Fruit fly (Drosophila melanogaster) whole organism, embryonic: ENCODE results near the gene MESK4.
A peak's percentile ranks its signal among the peaks of the same experiment; 100 is the strongest.

Experiments used
- Antp ChIP-seq: fragments of 200-800 bp; sonication (Bioruptor generic); optimal IDR thresholded peaks from 3 replicates; lab custom pipeline; 2016; ENCODE audit warnings: missing biosample characterization, missing genetic modification characterization
- B-H2 ChIP-seq: fragments of 200-800 bp; sonication (Bioruptor generic); optimal IDR thresholded peaks from 2 replicates; lab custom pipeline; 2018; ENCODE audit warnings: missing biosample characterization, mild to moderate bottlenecking, missing genetic modification characterization
- C15 ChIP-seq: fragments of 200-800 bp; sonication (Bioruptor generic); IDR thresholded peaks from 3 replicates; pipeline ENCODE4 v1.3.6; 2022; ENCODE audit warnings: missing biosample characterization, missing genetic modification characterization
- CG10462 ChIP-seq: fragments of 200-800 bp; sonication (Bioruptor generic); optimal IDR thresholded peaks from 2 replicates; lab custom pipeline; 2016; ENCODE audit warnings: missing biosample characterization, missing genetic modification characterization
- CG10543 ChIP-seq: fragments of 200-800 bp; sonication (Bioruptor generic); optimal IDR thresholded peaks from 3 replicates; lab custom pipeline; 2017; ENCODE audit warnings: missing biosample characterization, mild to moderate bottlenecking, missing genetic modification characterization, moderate library complexity
- CG11398 ChIP-seq: fragments of 200-800 bp; sonication (Bioruptor generic); optimal IDR thresholded peaks from 2 replicates; lab custom pipeline; 2016; ENCODE audit warnings: missing biosample characterization, missing genetic modification characterization
- CG12104 ChIP-seq: fragments of 200-800 bp; sonication (Bioruptor generic); optimal IDR thresholded peaks from 3 replicates; lab custom pipeline; 2016; ENCODE audit warnings: missing biosample characterization, missing genetic modification characterization
- CG12155 ChIP-seq: fragments of 200-800 bp; sonication (Bioruptor generic); optimal IDR thresholded peaks from 3 replicates; lab custom pipeline; 2016; ENCODE audit warnings: missing biosample characterization, missing genetic modification characterization
- CG12236 ChIP-seq: fragments of 200-800 bp; sonication (Bioruptor generic); optimal IDR thresholded peaks from 2 replicates; lab custom pipeline; 2016; ENCODE audit warnings: missing biosample characterization, missing genetic modification characterization
- CG12391 ChIP-seq: fragments of 200-800 bp; sonication (Bioruptor generic); optimal IDR thresholded peaks from 3 replicates; lab custom pipeline; 2018; ENCODE audit warnings: missing biosample characterization, mild to moderate bottlenecking, missing genetic modification characterization, moderate library complexity
- CG13624 ChIP-seq: fragments of 200-800 bp; sonication (Bioruptor generic); optimal IDR thresholded peaks from 2 replicates; lab custom pipeline; 2016; ENCODE audit warnings: missing biosample characterization, missing genetic modification characterization
- CG13894 ChIP-seq: fragments of 200-800 bp; sonication (Bioruptor generic); optimal IDR thresholded peaks from 3 replicates; lab custom pipeline; 2018; ENCODE audit warnings: missing biosample characterization, mild to moderate bottlenecking, missing genetic modification characterization, moderate library complexity
- CG15514 ChIP-seq: fragments of 200-800 bp; sonication (Bioruptor generic); optimal IDR thresholded peaks from 3 replicates; lab custom pipeline; 2017; ENCODE audit warnings: missing biosample characterization, missing genetic modification characterization, mild to moderate bottlenecking, moderate library complexity, missing genetic modification reagents
- CG15601 ChIP-seq: fragments of 200-800 bp; sonication (Bioruptor generic); optimal IDR thresholded peaks from 3 replicates; lab custom pipeline; 2019; ENCODE audit warnings: missing biosample characterization, mild to moderate bottlenecking, missing genetic modification characterization, moderate library complexity
- CG16813 ChIP-seq: fragments of 200-800 bp; sonication (Bioruptor generic); IDR thresholded peaks from 3 replicates; pipeline ENCODE4 v1.3.6; 2022; ENCODE audit warnings: missing biosample characterization, missing genetic modification characterization; ENCODE audit not compliant: partially characterized antibody
- CG17568 ChIP-seq: fragments of 200-800 bp; sonication (Bioruptor generic); optimal IDR thresholded peaks from 2 replicates; lab custom pipeline; 2018; ENCODE audit warnings: missing biosample characterization, mild to moderate bottlenecking, missing genetic modification characterization, moderate library complexity
- CG31224 ChIP-seq: fragments of 200-800 bp; sonication (Bioruptor generic); IDR thresholded peaks from 2 replicates; pipeline ENCODE4 v1.3.6; 2022; ENCODE audit warnings: missing biosample characterization, missing genetic modification characterization
- CG5180 ChIP-seq: fragments of 200-800 bp; sonication (Bioruptor generic); optimal IDR thresholded peaks from 3 replicates; lab custom pipeline; 2017; ENCODE audit warnings: missing biosample characterization, missing genetic modification characterization, mild to moderate bottlenecking, moderate library complexity, missing genetic modification reagents
- CG6791 ChIP-seq: fragments of 200-800 bp; sonication (Bioruptor generic); IDR thresholded peaks from 3 replicates; pipeline ENCODE4 v1.3.6; 2022; ENCODE audit warnings: missing biosample characterization, missing genetic modification characterization; ENCODE audit not compliant: partially characterized antibody
- CG7372 ChIP-seq: fragments of 200-800 bp; sonication (Bioruptor generic); IDR thresholded peaks from 2 replicates; pipeline ENCODE4 v1.3.6; 2022; ENCODE audit warnings: missing biosample characterization, missing genetic modification characterization
- CG7745 ChIP-seq: fragments of 200-800 bp; sonication (Bioruptor generic); optimal IDR thresholded peaks from 2 replicates; lab custom pipeline; 2018; ENCODE audit warnings: missing biosample characterization, mild to moderate bottlenecking, missing genetic modification characterization, moderate library complexity
- Chrac-16 ChIP-seq: fragments of 200-800 bp; sonication (Bioruptor generic); optimal IDR thresholded peaks from 3 replicates; lab custom pipeline; 2016; ENCODE audit warnings: missing biosample characterization, missing genetic modification characterization
- E2f1 ChIP-seq: fragments of 200-800 bp; sonication (Bioruptor generic); IDR thresholded peaks from 2 replicates; pipeline ENCODE4 v1.3.6; 2022; ENCODE audit warnings: missing biosample characterization, missing genetic modification characterization
- ERR ChIP-seq: fragments of 200-800 bp; sonication (Bioruptor generic); optimal IDR thresholded peaks from 2 replicates; lab custom pipeline; 2016; ENCODE audit warnings: missing biosample characterization, missing genetic modification characterization
- Ets97D ChIP-seq: fragments of 200-800 bp; sonication (Bioruptor generic); optimal IDR thresholded peaks from 3 replicates; lab custom pipeline; 2016; ENCODE audit warnings: missing biosample characterization, missing genetic modification characterization
- Hr51 ChIP-seq, 2 experiments: fragments of 200-800 bp; sonication (Bioruptor generic); optimal IDR thresholded peaks; 2 replicates in 1 of 2; 3 replicates in 1 of 2; lab custom pipeline; 2016 to 2018; ENCODE audit warnings: missing biosample characterization in 2 of 2, missing genetic modification characterization in 2 of 2, mild to moderate bottlenecking in 1 of 2, moderate library complexity in 1 of 2
- Lim3 ChIP-seq: fragments of 200-800 bp; sonication (Bioruptor generic); IDR thresholded peaks from 2 replicates; pipeline ENCODE4 v1.3.6; 2022; ENCODE audit warnings: missing biosample characterization, missing genetic modification characterization
- Mad ChIP-seq: fragments of 200-800 bp; sonication (Bioruptor generic); optimal IDR thresholded peaks from 2 replicates; lab custom pipeline; 2016; ENCODE audit warnings: missing biosample characterization, missing genetic modification characterization
- Poxn ChIP-seq: fragments of 200-800 bp; sonication (Bioruptor generic); IDR thresholded peaks from 2 replicates; pipeline ENCODE4 v1.3.6; 2022; ENCODE audit warnings: missing biosample characterization, missing genetic modification characterization
- Sin3A ChIP-seq: fragments of >200 bp; optimal IDR thresholded peaks from 2 replicates; lab custom pipeline; 2018
- Sox100B ChIP-seq: fragments of 200-800 bp; sonication (Bioruptor generic); optimal IDR thresholded peaks from 3 replicates; lab custom pipeline; 2018; ENCODE audit warnings: missing biosample characterization, mild to moderate bottlenecking, missing genetic modification characterization
- YL-1 ChIP-seq: fragments of 200-800 bp; sonication (Bioruptor generic); optimal IDR thresholded peaks from 3 replicates; lab custom pipeline; 2017; ENCODE audit warnings: missing biosample characterization, mild to moderate bottlenecking, missing genetic modification characterization
- aop ChIP-seq: fragments of 200-800 bp; sonication (Bioruptor generic); IDR thresholded peaks from 2 replicates; pipeline ENCODE4 v1.3.6; 2022; ENCODE audit warnings: missing biosample characterization, missing genetic modification characterization
- ase ChIP-seq: fragments of 200-800 bp; sonication (Bioruptor generic); IDR thresholded peaks from 3 replicates; pipeline ENCODE4 v1.3.6; 2022; ENCODE audit warnings: missing biosample characterization, missing genetic modification characterization
- ato ChIP-seq: fragments of 200-800 bp; sonication (Bioruptor generic); IDR thresholded peaks from 2 replicates; pipeline ENCODE4 v1.3.6; 2022; ENCODE audit warnings: missing biosample characterization, missing genetic modification characterization; ENCODE audit not compliant: partially characterized antibody
- bsh ChIP-seq, 2 experiments: fragments of 200-800 bp; sonication (Bioruptor generic); optimal IDR thresholded peaks; 2 replicates each; lab custom pipeline; 2017 to 2018; ENCODE audit warnings: mild to moderate bottlenecking in 2 of 2, missing biosample characterization in 2 of 2, missing genetic modification characterization in 2 of 2, moderate library complexity in 1 of 2
- ci ChIP-seq: fragments of 200-800 bp; sonication (Bioruptor generic); IDR thresholded peaks from 3 replicates; pipeline ENCODE4 v1.3.6; 2022; ENCODE audit warnings: missing biosample characterization, missing genetic modification characterization
- dm ChIP-seq: fragments of 200-800 bp; sonication (Bioruptor generic); optimal IDR thresholded peaks from 3 replicates; lab custom pipeline; 2016; ENCODE audit warnings: missing biosample characterization, missing genetic modification characterization
- gcm ChIP-seq: fragments of 200-800 bp; sonication (Bioruptor generic); optimal IDR thresholded peaks from 2 replicates; lab custom pipeline; 2019; ENCODE audit warnings: missing biosample characterization, mild to moderate bottlenecking, missing genetic modification characterization, moderate library complexity
- gro ChIP-seq: fragments of 200-800 bp; sonication (Bioruptor generic); optimal IDR thresholded peaks from 2 replicates; lab custom pipeline; 2016; ENCODE audit warnings: missing biosample characterization, missing genetic modification characterization
- gsb ChIP-seq: fragments of 200-800 bp; sonication (Bioruptor generic); IDR thresholded peaks from 2 replicates; pipeline ENCODE4 v1.3.6; 2022; ENCODE audit warnings: missing biosample characterization, missing genetic modification characterization
- her ChIP-seq: fragments of 200-800 bp; sonication (Bioruptor generic); optimal IDR thresholded peaks from 2 replicates; lab custom pipeline; 2016; ENCODE audit warnings: missing biosample characterization, missing genetic modification characterization
- inv ChIP-seq: fragments of 200-800 bp; sonication (Bioruptor generic); IDR thresholded peaks from 2 replicates; pipeline ENCODE4 v1.3.6; 2022; ENCODE audit warnings: missing biosample characterization, missing genetic modification characterization; ENCODE audit not compliant: partially characterized antibody
- jigr1 ChIP-seq: fragments of 200-800 bp; sonication (Bioruptor generic); IDR thresholded peaks from 3 replicates; pipeline ENCODE4 v1.3.6; 2022; ENCODE audit warnings: missing biosample characterization, missing genetic modification characterization
- kay ChIP-seq: fragments of 200-800 bp; sonication (Bioruptor generic); optimal IDR thresholded peaks from 2 replicates; lab custom pipeline; 2016; ENCODE audit warnings: missing biosample characterization, missing genetic modification characterization
- kni ChIP-seq: fragments of 200-800 bp; sonication (Bioruptor generic); optimal IDR thresholded peaks from 3 replicates; lab custom pipeline; 2017; ENCODE audit warnings: mild to moderate bottlenecking, missing biosample characterization, missing genetic modification reagents, missing genetic modification characterization
- pros ChIP-seq: fragments of 200-800 bp; sonication (Bioruptor generic); optimal IDR thresholded peaks from 3 replicates; lab custom pipeline; 2019; ENCODE audit warnings: missing biosample characterization, mild to moderate bottlenecking, missing genetic modification characterization, moderate library complexity
- schlank ChIP-seq: fragments of 200-800 bp; sonication (Bioruptor generic); optimal IDR thresholded peaks from 2 replicates; lab custom pipeline; 2018; ENCODE audit warnings: missing biosample characterization, mild to moderate bottlenecking, missing genetic modification characterization
- sens ChIP-seq: fragments of 200-800 bp; sonication (Bioruptor generic); peaks from one replicate; lab custom pipeline; 2016; ENCODE audit warnings: missing biosample characterization, missing genetic modification characterization
- slp2 ChIP-seq: fragments of 200-800 bp; sonication (Bioruptor generic); optimal IDR thresholded peaks from 2 replicates; lab custom pipeline; 2016; ENCODE audit warnings: missing biosample characterization, missing genetic modification characterization
- so ChIP-seq: fragments of 200-800 bp; sonication (Bioruptor generic); IDR thresholded peaks from 3 replicates; pipeline ENCODE4 v1.3.6; 2022; ENCODE audit warnings: missing biosample characterization, missing genetic modification characterization
- zen ChIP-seq: fragments of 200-800 bp; sonication (Bioruptor generic); optimal IDR thresholded peaks from 3 replicates; lab custom pipeline; 2018; ENCODE audit warnings: missing biosample characterization, mild to moderate bottlenecking, missing genetic modification characterization, moderate library complexity

The MESK4 gene

DNA sequence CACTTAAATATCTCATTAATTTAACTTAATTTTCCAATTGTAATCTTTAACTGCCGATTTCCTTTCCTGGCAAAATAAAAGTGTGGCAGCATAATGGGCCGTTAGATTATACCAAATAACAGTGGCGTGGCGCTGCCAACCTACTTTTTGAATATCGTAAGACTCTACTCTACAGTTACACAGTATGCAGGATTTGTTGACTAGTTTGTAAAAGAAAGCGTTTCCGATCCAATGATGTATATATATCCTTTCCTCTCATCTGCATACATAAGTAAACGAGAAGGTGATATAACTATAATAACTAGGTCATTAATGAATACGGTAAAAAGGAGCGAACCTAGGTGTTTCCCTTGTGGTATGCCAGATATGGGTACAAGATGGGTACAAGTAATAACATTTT is 3.2 kb downstream of the MESK4 start, which contains the start of gene EMC2B (continued):
- TF ChIP-seq CG31224: no peak
- peak; percentile 5 for TF ChIP-seq ERR (GFP tag; lab: Kevin White, UChicago)
- peak in 1 of 2 experiments; percentile 8 for TF ChIP-seq bsh (GFP tag; optimal IDR thresholded peaks at IDR 0.05; lab: Kevin White, UChicago)
- TF ChIP-seq CG13624: peak; percentile 46
- no peak for TF ChIP-seq Poxn (GFP tag; lab: Robert Waterston, UW)
- TF ChIP-seq Lim3: no peak
- no peak for TF ChIP-seq zen
- peak; percentile 26 for TF ChIP-seq CG15514 (GFP tag; lab: Kevin White, UChicago)
- no peak for TF ChIP-seq C15
- TF ChIP-seq gcm: no peak
- no peak for TF ChIP-seq her
- no peak for TF ChIP-seq ase (GFP tag; lab: Robert Waterston, UW)
- TF ChIP-seq Sox100B (GFP tag; lab: Kevin White, UChicago): no peak
- TF ChIP-seq YL-1 (GFP tag; lab: Kevin White, UChicago): peak; percentile 32
- TF ChIP-seq pros (GFP tag; lab: Kevin White, UChicago): no peak
- TF ChIP-seq ato (GFP tag; lab: Robert Waterston, UW): no peak
- no peak for TF ChIP-seq CG10543 (GFP tag; lab: Kevin White, UChicago)
- peak in 1 of 2 experiments; percentile 16 for TF ChIP-seq Hr51 (GFP tag; optimal IDR thresholded peaks at IDR 0.05; lab: Kevin White, UChicago)
- no peak for TF ChIP-seq CG12236 (GFP tag; lab: Kevin White, UChicago)
- no peak for TF ChIP-seq CG13894 (tag; lab: Kevin White, UChicago)
- TF ChIP-seq CG12391 (tag; lab: Kevin White, UChicago): peak; percentile 44
- no peak for TF ChIP-seq schlank (tag; lab: Kevin White, UChicago)
- peak; percentile 77 for TF ChIP-seq Ets97D (GFP tag; lab: Kevin White, UChicago)
- no peak for TF ChIP-seq ci (GFP tag; lab: Robert Waterston, UW)
- no peak for TF ChIP-seq Mad
- no peak for TF ChIP-seq slp2 (GFP tag; lab: Kevin White, UChicago)
- TF ChIP-seq aop (GFP tag; lab: Robert Waterston, UW): no peak
- no peak for TF ChIP-seq CG12104 (GFP tag; lab: Kevin White, UChicago)
- no peak for TF ChIP-seq gsb
- TF ChIP-seq so (GFP tag; lab: Robert Waterston, UW): no peak
- TF ChIP-seq CG6791 (GFP tag; lab: Robert Waterston, UW): no peak
- TF ChIP-seq sens: peak; percentile 86
- TF ChIP-seq CG7745 (tag; lab: Kevin White, UChicago): no peak
- TF ChIP-seq CG10462: no peak
- peak; percentile 16 for TF ChIP-seq Chrac-16
- TF ChIP-seq Sin3A (lab: Kevin White, UChicago): no peak
- no peak for TF ChIP-seq CG16813 (GFP tag; lab: Robert Waterston, UW)
- no peak for TF ChIP-seq jigr1 (GFP tag; lab: Robert Waterston, UW)
- no peak for TF ChIP-seq CG11398 (GFP tag; lab: Kevin White, UChicago)
- no peak for TF ChIP-seq E2f1
- TF ChIP-seq CG7372: no peak
- TF ChIP-seq kay (GFP tag; lab: Kevin White, UChicago): no peak
- TF ChIP-seq B-H2 (GFP tag; lab: Kevin White, UChicago): peak; percentile 44
- no peak for TF ChIP-seq CG15601 (tag; lab: Kevin White, UChicago)
- TF ChIP-seq gro: peak; percentile 40
- peak; percentile 52 for TF ChIP-seq Antp (GFP tag; lab: Kevin White, UChicago)
- TF ChIP-seq inv (GFP tag; lab: Robert Waterston, UW): no peak
- no peak for TF ChIP-seq kni (GFP tag; lab: Kevin White, UChicago)
- TF ChIP-seq CG5180: no peak
- peak; percentile 39 for TF ChIP-seq CG12155 (GFP tag; lab: Kevin White, UChicago)
- TF ChIP-seq CG17568 (GFP tag; lab: Kevin White, UChicago): no peak
- TF ChIP-seq dm (GFP tag; lab: Kevin White, UChicago): peak; percentile 43
